Worm (Caenorhabditis elegans) whole organism, L4 larva: ENCODE measurements around the gene acr-5.
A peak's percentile ranks its signal among the peaks of the same experiment; 100 is the strongest.

Experiments used
- D1046.2 ChIP-seq: fragments of 200-800 bp; sonication (Bioruptor generic); IDR thresholded peaks from 2 replicates; pipeline ENCODE4 v1.3.6; 2022; ENCODE audit warnings: missing genetic modification characterization, missing compliant biosample characterization
- F26F4.8 ChIP-seq: fragments of 200-800 bp; sonication (Bioruptor generic); conservative IDR thresholded peaks from 2 replicates; pipeline ENCODE4 v1.3.6; 2022; ENCODE audit warnings: missing genetic modification characterization, missing compliant biosample characterization
- F44E2.7 ChIP-seq: fragments of 200-800 bp; sonication (Bioruptor generic); IDR thresholded peaks from 2 replicates; pipeline ENCODE4 v2.1.2; 2022; ENCODE audit warnings: missing genetic modification characterization, missing compliant biosample characterization
- F49E8.2 ChIP-seq: sonication (generic microtip); optimal IDR thresholded peaks from 2 replicates; lab custom pipeline; 2016; ENCODE audit warnings: missing compliant biosample characterization, mild to moderate bottlenecking, missing genetic modification characterization, borderline replicate concordance
- T20F7.1 ChIP-seq: fragments of 200-800 bp; sonication (Bioruptor generic); optimal IDR thresholded peaks from 2 replicates; lab custom pipeline; 2018; ENCODE audit warnings: mild to moderate bottlenecking, missing genetic modification characterization, missing compliant biosample characterization
- T26A8.4 ChIP-seq: fragments of 200-800 bp; sonication (Bioruptor generic); IDR thresholded peaks from 2 replicates; pipeline ENCODE4 v1.3.6; 2022; ENCODE audit warnings: missing genetic modification characterization, missing compliant biosample characterization
- Y48G9A.11 ChIP-seq: fragments of 200-800 bp; sonication (Bioruptor generic); IDR thresholded peaks from 2 replicates; pipeline ENCODE4 v1.3.6; 2022; ENCODE audit warnings: missing genetic modification reagents, missing genetic modification characterization, missing compliant biosample characterization
- aha-1 ChIP-seq: fragments of 150-350 bp; peaks from one replicate; lab custom pipeline; 2014; ENCODE audit warnings: missing biosample characterization, missing genetic modification characterization
- aly-2 ChIP-seq: sonication (generic microtip); optimal IDR thresholded peaks from 2 replicates; lab custom pipeline; 2018; ENCODE audit warnings: missing biosample characterization, missing genetic modification characterization
- ceh-44 ChIP-seq: fragments of 200-800 bp; sonication (Bioruptor generic); IDR thresholded peaks from 2 replicates; pipeline ENCODE4 v1.3.6; 2022; ENCODE audit warnings: missing genetic modification reagents, missing genetic modification characterization, missing compliant biosample characterization
- cey-2 ChIP-seq: sonication (generic microtip); optimal IDR thresholded peaks from 3 replicates; lab custom pipeline; 2017; ENCODE audit warnings: missing genetic modification characterization, mild to moderate bottlenecking, missing compliant biosample characterization, antibody characterized with exemption, borderline replicate concordance; ENCODE audit not compliant: insufficient read depth
- daf-12 ChIP-seq: fragments of 150-350 bp; optimal IDR thresholded peaks from 2 replicates; lab custom pipeline; 2014; ENCODE audit warnings: missing biosample characterization, missing genetic modification reagents, missing genetic modification characterization
- daf-16 ChIP-seq, 3 experiments: sonication (generic microtip); optimal IDR thresholded peaks; 2 replicates each; lab custom pipeline; 2016 to 2017; ENCODE audit warnings: missing genetic modification characterization in 3 of 3, missing genetic modification reagents in 3 of 3, mild to moderate bottlenecking in 2 of 3, missing compliant biosample characterization in 2 of 3, missing biosample characterization in 1 of 3, moderate library complexity in 1 of 3
- dmd-6 ChIP-seq: fragments of 200-800 bp; sonication (Bioruptor generic); IDR thresholded peaks from 2 replicates; pipeline ENCODE4 v1.3.6; 2022; ENCODE audit warnings: missing genetic modification reagents, missing genetic modification characterization, missing compliant biosample characterization
- dmd-8 ChIP-seq: fragments of 200-800 bp; sonication (Bioruptor generic); IDR thresholded peaks from 2 replicates; pipeline ENCODE4 v1.3.6; 2022; ENCODE audit warnings: missing genetic modification characterization, missing compliant biosample characterization
- dpl-1 ChIP-seq: fragments of 150-350 bp; optimal IDR thresholded peaks from 2 replicates; lab custom pipeline; 2014; ENCODE audit warnings: missing biosample characterization, missing genetic modification reagents, missing genetic modification characterization
- dve-1 ChIP-seq: sonication (generic microtip); optimal IDR thresholded peaks from 2 replicates; lab custom pipeline; 2017; ENCODE audit warnings: antibody characterized with exemption, mild to moderate bottlenecking, missing genetic modification characterization, missing compliant biosample characterization; ENCODE audit not compliant: insufficient read depth
- hlh-11 ChIP-seq: fragments of 200-800 bp; sonication (Bioruptor generic); optimal IDR thresholded peaks from 2 replicates; lab custom pipeline; 2018; ENCODE audit warnings: mild to moderate bottlenecking, missing genetic modification characterization, missing compliant biosample characterization
- hlh-30 ChIP-seq: sonication (generic microtip); optimal IDR thresholded peaks from 2 replicates; lab custom pipeline; 2017; ENCODE audit warnings: antibody characterized with exemption, mild to moderate bottlenecking, missing genetic modification characterization, missing compliant biosample characterization; ENCODE audit not compliant: insufficient read depth
- lim-7 ChIP-seq: fragments of 200-800 bp; sonication (Bioruptor generic); IDR thresholded peaks from 2 replicates; pipeline ENCODE4 v1.3.6; 2022; ENCODE audit warnings: missing genetic modification characterization, missing compliant biosample characterization
- lin-15B ChIP-seq: fragments of 150-350 bp; sonication (generic microtip); optimal IDR thresholded peaks from 3 replicates; lab custom pipeline; 2014; ENCODE audit warnings: missing biosample characterization, missing genetic modification characterization
- lsy-2 ChIP-seq, 2 experiments: fragments of 150-350 bp in 1 of 2; sonication (generic microtip) in 1 of 2; optimal IDR thresholded peaks; 2 replicates each; lab custom pipeline; 2014 to 2017; ENCODE audit warnings: missing biosample characterization in 2 of 2, missing genetic modification characterization in 2 of 2
- mdl-1 ChIP-seq, 2 experiments: fragments of 150-350 bp in 1 of 2; sonication (generic microtip) in 1 of 2; optimal IDR thresholded peaks; 2 replicates each; lab custom pipeline; 2014 to 2017; ENCODE audit warnings: missing biosample characterization in 2 of 2, missing genetic modification characterization in 2 of 2
- mep-1 ChIP-seq: fragments of 150-350 bp; sonication (generic microtip); optimal IDR thresholded peaks from 3 replicates; lab custom pipeline; 2014; ENCODE audit warnings: missing biosample characterization, missing genetic modification characterization
- mxl-2 ChIP-seq: fragments of 200-800 bp; sonication (Bioruptor generic); conservative IDR thresholded peaks from 2 replicates; pipeline ENCODE4 v1.3.6; 2022; ENCODE audit warnings: missing genetic modification reagents, missing genetic modification characterization, missing compliant biosample characterization
- nhr-25 ChIP-seq: sonication (generic microtip); optimal IDR thresholded peaks from 2 replicates; lab custom pipeline; 2017; ENCODE audit warnings: missing genetic modification characterization, mild to moderate bottlenecking, missing compliant biosample characterization, antibody characterized with exemption, moderate library complexity, borderline replicate concordance; ENCODE audit not compliant: insufficient read depth
- nhr-28 ChIP-seq: fragments of 150-350 bp; optimal IDR thresholded peaks from 2 replicates; lab custom pipeline; 2014; ENCODE audit warnings: missing biosample characterization, missing genetic modification characterization
- nhr-42 ChIP-seq: fragments of 200-800 bp; sonication (Bioruptor generic); IDR thresholded peaks from 2 replicates; pipeline ENCODE4 v1.3.6; 2022; ENCODE audit warnings: missing genetic modification characterization, missing compliant biosample characterization
- pha-4 ChIP-seq, 2 experiments: fragments of 150-350 bp in 1 of 2; fragments of 200-800 bp in 1 of 2; sonication (Bioruptor generic) in 1 of 2; IDR thresholded peaks in 1 of 2; optimal IDR thresholded peaks in 1 of 2; 2 replicates each; pipeline versions ENCODE4 v1.3.6 to Lab custom; 2014 to 2022; ENCODE audit warnings: missing genetic modification characterization in 2 of 2, missing genetic modification reagents in 2 of 2, missing biosample characterization in 1 of 2, missing compliant biosample characterization in 1 of 2
- php-3 ChIP-seq: fragments of 200-800 bp; sonication (Bioruptor generic); IDR thresholded peaks from 2 replicates; pipeline ENCODE4 v1.3.6; 2022; ENCODE audit warnings: missing genetic modification reagents, missing genetic modification characterization, missing compliant biosample characterization
- pqm-1 ChIP-seq: sonication (generic microtip); optimal IDR thresholded peaks from 2 replicates; lab custom pipeline; 2017; ENCODE audit warnings: missing biosample characterization, missing genetic modification characterization
- saeg-2 ChIP-seq: fragments of 200-800 bp; sonication (Bioruptor generic); IDR thresholded peaks from 2 replicates; pipeline ENCODE4 v1.3.6; 2022; ENCODE audit warnings: missing genetic modification reagents, missing genetic modification characterization, missing compliant biosample characterization
- sdz-12 ChIP-seq: fragments of 200-800 bp; sonication (Bioruptor generic); optimal IDR thresholded peaks from 2 replicates; lab custom pipeline; 2018; ENCODE audit warnings: mild to moderate bottlenecking, missing genetic modification characterization, missing compliant biosample characterization
- snpc-1.2 ChIP-seq: fragments of 200-800 bp; sonication (Bioruptor generic); IDR thresholded peaks from 2 replicates; pipeline ENCODE4 v1.3.6; 2022; ENCODE audit warnings: missing genetic modification reagents, missing genetic modification characterization, missing compliant biosample characterization
- spr-3 ChIP-seq: fragments of 200-800 bp; sonication (Bioruptor generic); optimal IDR thresholded peaks from 2 replicates; lab custom pipeline; 2018; ENCODE audit warnings: mild to moderate bottlenecking, missing genetic modification characterization, missing compliant biosample characterization
- tra-1 ChIP-seq: fragments of 200-800 bp; sonication (Bioruptor generic); IDR thresholded peaks from 2 replicates; pipeline ENCODE4 v1.3.6; 2022; ENCODE audit warnings: missing genetic modification reagents, missing genetic modification characterization, missing compliant biosample characterization
- unc-62 ChIP-seq, 3 experiments: fragments of 150-350 bp in 1 of 3; sonication (generic microtip); optimal IDR thresholded peaks in 2 of 3; peaks in 1 of 3; 1 replicate in 1 of 3; 2 replicates in 2 of 3; lab custom pipeline; 2014 to 2017; ENCODE audit warnings: missing biosample characterization in 3 of 3, missing genetic modification characterization in 3 of 3, missing genetic modification reagents in 3 of 3, missing genotype in 1 of 3

acr-5 gene

DNA sequence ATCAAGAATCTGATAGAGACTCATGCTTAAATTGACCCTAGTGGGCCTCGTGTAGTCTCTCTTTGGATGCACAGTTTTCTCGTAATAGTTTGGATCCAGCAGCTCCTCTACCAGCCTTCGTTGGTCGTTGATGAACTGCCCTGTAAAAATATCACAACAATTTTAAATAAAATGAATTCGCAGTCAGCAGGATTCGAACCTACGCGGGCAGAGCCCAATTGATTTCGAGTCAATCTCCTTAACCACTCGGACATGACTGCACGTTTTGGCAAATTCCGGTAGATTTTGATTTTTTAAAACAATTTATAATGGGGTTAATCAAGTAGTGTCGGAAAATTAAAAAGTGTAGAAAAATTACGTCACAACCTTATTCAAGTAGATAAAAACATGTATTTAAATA, 814 bp downstream of the acr-5 start:
- TF ChIP-seq F26F4.8 (GFP tag; lab: Robert Waterston, UW) (0 out of 2 replicates have a peak, but pooled peaks have one; percentile 8), F44E2.7 (GFP tag; lab: Robert Waterston, UW) (peak; percentile 61; the same call in 1 of the 2 replicates), lim-7 (GFP tag; lab: Robert Waterston, UW) (0 out of 2 replicates have a peak, but pooled peaks have one; percentile 54)

DNA sequence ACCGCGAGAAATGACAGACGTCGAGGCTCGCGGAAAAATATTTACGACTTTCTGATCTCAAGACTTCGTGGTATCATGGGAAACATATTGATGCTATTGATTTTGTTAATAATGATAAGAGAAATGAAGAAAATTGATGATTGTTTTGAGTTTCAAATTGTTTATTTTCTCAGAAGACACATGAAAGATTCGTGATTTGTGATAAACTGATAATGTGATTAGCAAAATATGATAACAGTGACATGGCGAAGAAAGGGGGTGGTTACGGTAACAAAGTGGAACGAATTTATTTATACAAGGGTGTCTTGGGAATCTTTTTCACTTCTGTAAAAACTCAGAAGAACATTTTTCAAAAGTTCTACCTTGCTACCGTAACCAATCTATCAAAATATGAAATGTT, 5.3 kb downstream of the acr-5 start:
- TF ChIP-seq pha-4 (GFP tag; IDR thresholded peaks at IDR 0.05; lab: Robert Waterston, UW) (no peak), pha-4 (tag; optimal IDR thresholded peaks at IDR 0.05; lab: Kevin White, UChicago) (no peak), php-3 (no peak), F49E8.2 (tag; lab: Kevin White, UChicago) (no peak), T20F7.1 (peak; percentile 22), D1046.2 (GFP tag; lab: Robert Waterston, UW) (no peak), dmd-8 (GFP tag; lab: Robert Waterston, UW) (no peak), dve-1 (tag; lab: Kevin White, UChicago) (peak; percentile 14), unc-62 (GFP tag; optimal IDR thresholded peaks at IDR 0.05 in 1 of 2; lab: Kevin White, UChicago) (peak in 1 of 2 experiments; percentile 64), unc-62 (tag; optimal IDR thresholded peaks at IDR 0.05; lab: Kevin White, UChicago) (no peak), lsy-2 (tag; optimal IDR thresholded peaks at IDR 0.05; lab: Kevin White, UChicago) (peak in 1 of 2 experiments; percentile 18), aly-2 (tag; lab: Kevin White, UChicago) (no peak), dpl-1 (GFP tag; lab: Kevin White, UChicago) (no peak), saeg-2 (no peak), hlh-11 (tag; lab: Kevin White, UChicago) (peak; percentile 36), snpc-1.2 (GFP tag; lab: Robert Waterston, UW) (no peak), mep-1 (tag; lab: Kevin White, UChicago) (no peak), daf-16 (GFP tag; optimal IDR thresholded peaks at IDR 0.05; lab: Kevin White, UChicago) (no peak), daf-16 (tag; optimal IDR thresholded peaks at IDR 0.05; lab: Kevin White, UChicago) (peak; percentile 73), nhr-42 (GFP tag; lab: Robert Waterston, UW) (no peak), nhr-25 (tag; lab: Kevin White, UChicago) (no peak), pqm-1 (tag; lab: Kevin White, UChicago) (no peak), F26F4.8 (GFP tag; lab: Robert Waterston, UW) (no peak), nhr-28 (tag; lab: Kevin White, UChicago) (peak; percentile 20), mdl-1 (tag; optimal IDR thresholded peaks at IDR 0.05; lab: Kevin White, UChicago) (no peak), daf-12 (tag; lab: Kevin White, UChicago) (no peak), spr-3 (no peak), tra-1 (GFP tag; lab: Robert Waterston, UW) (0 out of 2 replicates have a peak, but pooled peaks have one; percentile 8), sdz-12 (GFP tag; lab: Kevin White, UChicago) (no peak), ceh-44 (GFP tag; lab: Robert Waterston, UW) (no peak), aha-1 (no peak), T26A8.4 (no peak), cey-2 (tag; lab: Kevin White, UChicago) (peak; percentile 44), mxl-2 (no peak), Y48G9A.11 (no peak), hlh-30 (peak; percentile 31), lin-15B (tag; lab: Kevin White, UChicago) (no peak), dmd-6 (GFP tag; lab: Robert Waterston, UW) (peak; percentile 44)
